Fruit fly (Drosophila melanogaster): ENCODE results near the gene mtm.

The mtm gene

DNA sequence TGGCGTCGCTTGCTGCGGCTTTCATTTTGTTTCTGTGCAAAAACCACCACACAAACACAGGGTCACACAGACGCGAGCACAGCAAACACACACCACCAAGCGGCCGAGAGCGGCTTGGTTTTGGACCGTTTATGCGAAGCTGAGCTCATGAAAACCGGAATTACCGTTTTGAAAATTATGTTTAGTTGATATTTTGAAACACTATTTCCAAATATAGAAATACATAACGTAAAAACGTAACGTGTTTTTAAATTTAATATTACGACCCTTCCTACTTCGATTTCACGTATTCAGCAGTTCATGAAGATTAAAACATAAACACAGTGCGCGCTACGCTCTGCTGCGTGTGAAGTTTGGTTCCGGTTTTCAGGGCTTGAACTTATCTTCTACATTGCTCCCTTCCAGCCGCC, 14.4 kb upstream of the mtm start (continued):
- TF ChIP-seq CG13775 (GFP tag; optimal IDR thresholded peaks at IDR 0.05) = peak; percentile 95
- peak; percentile 55; the same call in 1 of the 2 replicates for TF ChIP-seq CG4360 (GFP tag; IDR thresholded peaks at IDR 0.05)
- peak; percentile 98 for TF ChIP-seq HmgZ (tag; optimal IDR thresholded peaks at IDR 0.05)
- peak; percentile 78 for TF ChIP-seq Myb (GFP tag; optimal IDR thresholded peaks at IDR 0.05)
- no peak for TF ChIP-seq sqz (GFP tag; optimal IDR thresholded peaks at IDR 0.05)
- peak; percentile 87 for TF ChIP-seq CG7372 (GFP tag; IDR thresholded peaks at IDR 0.05)
- no peak for TF ChIP-seq prd (optimal IDR thresholded peaks at IDR 0.05)
- peak; percentile 84 for TF ChIP-seq prd (GFP tag; IDR thresholded peaks at IDR 0.05)
- peak; percentile 95 for TF ChIP-seq ATbp (GFP tag; optimal IDR thresholded peaks at IDR 0.05)
- TF ChIP-seq Hand (GFP tag; optimal IDR thresholded peaks at IDR 0.05) = peak; percentile 98
- TF ChIP-seq insv (GFP tag; optimal IDR thresholded peaks at IDR 0.05) = peak; percentile 5 to 77
- peak; percentile 95 for TF ChIP-seq Camta (GFP tag; optimal IDR thresholded peaks at IDR 0.05)
- no peak for TF ChIP-seq hb (GFP tag; IDR thresholded peaks at IDR 0.05; ENCODE audit: partially characterized antibody)
- peak; percentile 88 for TF ChIP-seq pnt (GFP tag; optimal IDR thresholded peaks at IDR 0.05)
- TF ChIP-seq CG13296 (GFP tag; optimal IDR thresholded peaks at IDR 0.05) = peak; percentile 99
- peak; percentile 96 for TF ChIP-seq CG17328 (GFP tag; IDR thresholded peaks at IDR 0.05)
- TF ChIP-seq jigr1 (GFP tag; IDR thresholded peaks at IDR 0.05) = 0 out of 3 replicates have a peak, but pooled peaks have one; percentile 17
- peak; percentile 89 for TF ChIP-seq twi (tag; optimal IDR thresholded peaks at IDR 0.05)
- peak; percentile 93 for TF ChIP-seq Six4 (GFP tag; optimal IDR thresholded peaks at IDR 0.05)
- TF ChIP-seq CG6854 (GFP tag; optimal IDR thresholded peaks at IDR 0.05) = peak; percentile 97
- TF ChIP-seq CG9609 (GFP tag; optimal IDR thresholded peaks at IDR 0.05) = peak; percentile 88
- peak; percentile 97 for TF ChIP-seq lilli (GFP tag; optimal IDR thresholded peaks at IDR 0.05)
- TF ChIP-seq Jarid2 (GFP tag; optimal IDR thresholded peaks at IDR 0.05) = peak; percentile 79
- peak; percentile 85 for TF ChIP-seq CG4282 (GFP tag; optimal IDR thresholded peaks at IDR 0.05)
- TF ChIP-seq psq (GFP tag; optimal IDR thresholded peaks at IDR 0.05) = peak; percentile 72
- TF ChIP-seq fd3F (GFP tag; optimal IDR thresholded peaks at IDR 0.05) = peak; percentile 92
- TF ChIP-seq Pdp1 (GFP tag; optimal IDR thresholded peaks at IDR 0.05) = peak; percentile 92 to 93
- TF ChIP-seq Ada2b (GFP tag; IDR thresholded peaks at IDR 0.05) = peak; percentile 96
- TF ChIP-seq lbe (GFP tag; optimal IDR thresholded peaks at IDR 0.05) = peak; percentile 93
- no peak for TF ChIP-seq sna (GFP tag; IDR thresholded peaks at IDR 0.05; ENCODE audit: partially characterized antibody)
- peak; percentile 97 for TF ChIP-seq BtbVII (GFP tag; optimal IDR thresholded peaks at IDR 0.05)
- TF ChIP-seq CG10431 (GFP tag; optimal IDR thresholded peaks at IDR 0.05) = peak; percentile 92
- TF ChIP-seq chn (GFP tag; optimal IDR thresholded peaks at IDR 0.05) = peak; percentile 92
- no peak for TF ChIP-seq sc (optimal IDR thresholded peaks at IDR 0.05)
- TF ChIP-seq sc (GFP tag; optimal IDR thresholded peaks at IDR 0.05) = peak; percentile 78
- TF ChIP-seq Scr (GFP tag; IDR thresholded peaks at IDR 0.05; ENCODE audit: partially characterized antibody) = no peak
- TF ChIP-seq gsb (GFP tag; IDR thresholded peaks at IDR 0.05) = peak; percentile 79
- TF ChIP-seq zf30C (GFP tag; optimal IDR thresholded peaks at IDR 0.05) = peak; percentile 32
- peak; percentile 94 for TF ChIP-seq CG14710 (tag; optimal IDR thresholded peaks at IDR 0.05)
- TF ChIP-seq CG16813 (GFP tag; IDR thresholded peaks at IDR 0.05; ENCODE audit: partially characterized antibody) = no peak
- TF ChIP-seq fd64A (GFP tag; optimal IDR thresholded peaks at IDR 0.05) = peak; percentile 96
- peak; percentile 84 for TF ChIP-seq D19B (GFP tag; optimal IDR thresholded peaks at IDR 0.05)
- peak; percentile 97 for TF ChIP-seq seq (GFP tag; IDR thresholded peaks at IDR 0.05)
- peak; percentile 94 for TF ChIP-seq btn (GFP tag; optimal IDR thresholded peaks at IDR 0.05)
- peak; percentile 97 for TF ChIP-seq dysf (GFP tag; IDR thresholded peaks at IDR 0.05)
- TF ChIP-seq Blimp-1 (GFP tag; optimal IDR thresholded peaks at IDR 0.05) = peak; percentile 96
- TF ChIP-seq CG15011 (GFP tag; optimal IDR thresholded peaks at IDR 0.05) = peak; percentile 89
- TF ChIP-seq CG14441 (GFP tag; IDR thresholded peaks at IDR 0.05) = peak; percentile 88
- peak; percentile 93 for TF ChIP-seq trem (tag; optimal IDR thresholded peaks at IDR 0.05)
- peak; percentile 91 for TF ChIP-seq en (GFP tag; optimal IDR thresholded peaks at IDR 0.05)
- peak; percentile 96 for TF ChIP-seq mirr (GFP tag; optimal IDR thresholded peaks at IDR 0.05)

Data from whole organism, embryonic.